Fruit fly (Drosophila melanogaster) whole organism, embryonic: ENCODE data around the gene pps.

Experiments
- Abd-B ChIP-seq: fragments of 200-800 bp; sonication (Bioruptor generic); optimal IDR thresholded peaks from 2 replicates; lab custom pipeline; 2018; ENCODE audit warnings: missing biosample characterization, mild to moderate bottlenecking, missing genetic modification characterization, moderate library complexity
- Adf1 ChIP-seq: fragments of 200-800 bp; sonication (Bioruptor generic); IDR thresholded peaks from 2 replicates; pipeline ENCODE4 v1.3.6; 2022; ENCODE audit warnings: missing biosample characterization, missing genetic modification characterization
- Atf-2 ChIP-seq: fragments of 200-800 bp; sonication (Bioruptor generic); optimal IDR thresholded peaks from 2 replicates; lab custom pipeline; 2016; ENCODE audit warnings: missing biosample characterization, missing genetic modification characterization
- CG10462 ChIP-seq: fragments of 200-800 bp; sonication (Bioruptor generic); optimal IDR thresholded peaks from 2 replicates; lab custom pipeline; 2016; ENCODE audit warnings: missing biosample characterization, missing genetic modification characterization
- CG10543 ChIP-seq: fragments of 200-800 bp; sonication (Bioruptor generic); optimal IDR thresholded peaks from 3 replicates; lab custom pipeline; 2017; ENCODE audit warnings: missing biosample characterization, mild to moderate bottlenecking, missing genetic modification characterization, moderate library complexity
- CG10959 ChIP-seq: fragments of 200-800 bp; sonication (Bioruptor generic); IDR thresholded peaks from 2 replicates; pipeline ENCODE4 v1.3.6; 2022; ENCODE audit warnings: missing biosample characterization, missing genetic modification characterization
- CG11093 ChIP-seq: fragments of 200-800 bp; sonication (Bioruptor generic); IDR thresholded peaks from 3 replicates; pipeline ENCODE4 v1.3.6; 2022; ENCODE audit warnings: missing biosample characterization, missing genetic modification characterization
- CG11504 ChIP-seq: fragments of 200-800 bp; sonication (Bioruptor generic); optimal IDR thresholded peaks from 3 replicates; lab custom pipeline; 2019; ENCODE audit warnings: missing biosample characterization, mild to moderate bottlenecking, missing genetic modification characterization, moderate library complexity
- CG14014 ChIP-seq: fragments of 200-800 bp; sonication (Bioruptor generic); IDR thresholded peaks from 2 replicates; pipeline ENCODE4 v1.3.6; 2022; ENCODE audit warnings: missing biosample characterization, missing genetic modification characterization
- CG17829 ChIP-seq: fragments of 200-800 bp; optimal IDR thresholded peaks from 2 replicates; lab custom pipeline; 2019; ENCODE audit warnings: missing biosample characterization, mild to moderate bottlenecking, missing genetic modification characterization, moderate library complexity
- CG18764 ChIP-seq: fragments of 200-800 bp; sonication (Bioruptor generic); optimal IDR thresholded peaks from 3 replicates; lab custom pipeline; 2016; ENCODE audit warnings: missing biosample characterization, missing genetic modification characterization
- CG2678 ChIP-seq: fragments of 200-800 bp; sonication (Bioruptor generic); optimal IDR thresholded peaks from 3 replicates; lab custom pipeline; 2019; ENCODE audit warnings: missing biosample characterization, mild to moderate bottlenecking, missing genetic modification characterization, moderate library complexity
- CG2889 ChIP-seq: fragments of 200-800 bp; sonication (Bioruptor generic); IDR thresholded peaks from 3 replicates; pipeline ENCODE4 v1.3.6; 2022; ENCODE audit warnings: missing biosample characterization, missing genetic modification characterization
- CG4707 ChIP-seq: fragments of 200-800 bp; sonication (Bioruptor generic); optimal IDR thresholded peaks from 2 replicates; lab custom pipeline; 2018; ENCODE audit warnings: missing biosample characterization, mild to moderate bottlenecking, missing genetic modification characterization, moderate library complexity
- CG6175 ChIP-seq: fragments of 200-800 bp; sonication (Bioruptor generic); IDR thresholded peaks from 3 replicates; pipeline ENCODE4 v1.3.6; 2022; ENCODE audit warnings: missing biosample characterization, missing genetic modification characterization
- CG6689 ChIP-seq: fragments of 200-800 bp; sonication (Bioruptor generic); IDR thresholded peaks from 2 replicates; pipeline ENCODE4 v1.3.6; 2022; ENCODE audit warnings: missing biosample characterization, missing genetic modification characterization
- CG6765 ChIP-seq: fragments of 200-800 bp; sonication (Bioruptor generic); optimal IDR thresholded peaks from 3 replicates; lab custom pipeline; 2017; ENCODE audit warnings: missing biosample characterization, mild to moderate bottlenecking, missing genetic modification characterization
- CG6854 ChIP-seq: fragments of 200-800 bp; sonication (Bioruptor generic); optimal IDR thresholded peaks from 3 replicates; lab custom pipeline; 2017; ENCODE audit warnings: missing biosample characterization, mild to moderate bottlenecking, missing genetic modification characterization
- CG8281 ChIP-seq: fragments of 200-800 bp; sonication (Bioruptor generic); optimal IDR thresholded peaks from 2 replicates; lab custom pipeline; 2018; ENCODE audit warnings: missing biosample characterization, mild to moderate bottlenecking, missing genetic modification characterization, moderate library complexity
- CG8290 ChIP-seq, 3 experiments: fragments of 200-800 bp; sonication (Bioruptor generic); optimal IDR thresholded peaks; 2 replicates each; lab custom pipeline; 2016 to 2019; ENCODE audit warnings: missing biosample characterization in 3 of 3, missing genetic modification characterization in 3 of 3, mild to moderate bottlenecking in 2 of 3, moderate library complexity in 1 of 3
- CG9437 ChIP-seq: fragments of 200-800 bp; sonication (Bioruptor generic); optimal IDR thresholded peaks from 2 replicates; lab custom pipeline; 2018; ENCODE audit warnings: missing biosample characterization, mild to moderate bottlenecking, missing genetic modification characterization
- CrebB ChIP-seq: fragments of 200-800 bp; sonication (Bioruptor generic); optimal IDR thresholded peaks from 3 replicates; lab custom pipeline; 2018; ENCODE audit warnings: missing biosample characterization, mild to moderate bottlenecking, missing genetic modification characterization
- Dad ChIP-seq: fragments of 200-800 bp; sonication (Bioruptor generic); optimal IDR thresholded peaks from 3 replicates; lab custom pipeline; 2016; ENCODE audit warnings: missing biosample characterization, missing genetic modification characterization
- E2f1 ChIP-seq: fragments of 200-800 bp; sonication (Bioruptor generic); IDR thresholded peaks from 2 replicates; pipeline ENCODE4 v1.3.6; 2022; ENCODE audit warnings: missing biosample characterization, missing genetic modification characterization
- ERR ChIP-seq: fragments of 200-800 bp; sonication (Bioruptor generic); optimal IDR thresholded peaks from 2 replicates; lab custom pipeline; 2016; ENCODE audit warnings: missing biosample characterization, missing genetic modification characterization
- Elba2 ChIP-seq: fragments of 200-800 bp; sonication (Bioruptor generic); optimal IDR thresholded peaks from 3 replicates; lab custom pipeline; 2016; ENCODE audit warnings: missing biosample characterization, missing genetic modification characterization
- Fer2 ChIP-seq: fragments of 200-800 bp; sonication (Bioruptor generic); optimal IDR thresholded peaks from 2 replicates; lab custom pipeline; 2018; ENCODE audit warnings: missing biosample characterization, mild to moderate bottlenecking, missing genetic modification characterization, moderate library complexity
- Hey ChIP-seq: fragments of 200-800 bp; sonication (Bioruptor generic); optimal IDR thresholded peaks from 3 replicates; lab custom pipeline; 2018; ENCODE audit warnings: missing biosample characterization, mild to moderate bottlenecking, missing genetic modification characterization
- Meics ChIP-seq: fragments of 200-800 bp; sonication (Bioruptor generic); optimal IDR thresholded peaks from 2 replicates; lab custom pipeline; 2017; ENCODE audit warnings: missing biosample characterization, mild to moderate bottlenecking, missing genetic modification characterization
- NC2β ChIP-seq: fragments of 200-800 bp; sonication (Bioruptor generic); optimal IDR thresholded peaks from 2 replicates; lab custom pipeline; 2016; ENCODE audit warnings: missing biosample characterization, missing genetic modification characterization
- NfI ChIP-seq: fragments of 200-800 bp; sonication (Bioruptor generic); optimal IDR thresholded peaks from 3 replicates; lab custom pipeline; 2018; ENCODE audit warnings: missing biosample characterization, mild to moderate bottlenecking, missing genetic modification characterization, moderate library complexity
- Optix ChIP-seq: fragments of 200-800 bp; sonication (Bioruptor generic); IDR thresholded peaks from 3 replicates; pipeline ENCODE4 v1.3.6; 2022; ENCODE audit warnings: missing biosample characterization, missing genetic modification characterization
- abd-A ChIP-seq: fragments of 200-800 bp; sonication (Bioruptor generic); optimal IDR thresholded peaks from 3 replicates; lab custom pipeline; 2019; ENCODE audit warnings: missing biosample characterization, mild to moderate bottlenecking, missing genetic modification characterization, moderate library complexity
- bcd ChIP-seq: fragments of 200-800 bp; sonication (Bioruptor generic); optimal IDR thresholded peaks from 2 replicates; lab custom pipeline; 2017; ENCODE audit warnings: missing biosample characterization, mild to moderate bottlenecking, missing genetic modification characterization
- caup ChIP-seq: fragments of 200-800 bp; sonication (Bioruptor generic); optimal IDR thresholded peaks from 3 replicates; lab custom pipeline; 2017; ENCODE audit warnings: missing biosample characterization, mild to moderate bottlenecking, missing genetic modification characterization, moderate library complexity; ENCODE audit not compliant: severe bottlenecking
- crc ChIP-seq: fragments of 200-800 bp; sonication (Bioruptor generic); optimal IDR thresholded peaks from 2 replicates; lab custom pipeline; 2016; ENCODE audit warnings: missing biosample characterization, missing genetic modification characterization
- cwo ChIP-seq: fragments of 200-800 bp; sonication (Bioruptor generic); optimal IDR thresholded peaks from 3 replicates; lab custom pipeline; 2017; ENCODE audit warnings: missing biosample characterization, missing genetic modification characterization, mild to moderate bottlenecking, moderate library complexity, missing genetic modification reagents
- exex ChIP-seq: fragments of 200-800 bp; sonication (Bioruptor generic); optimal IDR thresholded peaks from 4 replicates; lab custom pipeline; 2018; ENCODE audit warnings: missing biosample characterization, mild to moderate bottlenecking, missing genetic modification characterization, moderate library complexity
- ham ChIP-seq: fragments of 200-800 bp; sonication (Bioruptor generic); IDR thresholded peaks from 2 replicates; pipeline ENCODE4 v1.3.6; 2022; ENCODE audit warnings: missing biosample characterization, missing genetic modification characterization
- hbn ChIP-seq: fragments of 200-800 bp; sonication (Bioruptor generic); IDR thresholded peaks from 2 replicates; pipeline ENCODE4 v1.3.6; 2022; ENCODE audit warnings: missing biosample characterization, missing genetic modification characterization; ENCODE audit not compliant: partially characterized antibody
- jumu ChIP-seq: fragments of 200-800 bp; sonication (Bioruptor generic); optimal IDR thresholded peaks from 3 replicates; lab custom pipeline; 2016; ENCODE audit warnings: missing biosample characterization, missing genetic modification characterization
- kay ChIP-seq: fragments of 200-800 bp; sonication (Bioruptor generic); optimal IDR thresholded peaks from 2 replicates; lab custom pipeline; 2016; ENCODE audit warnings: missing biosample characterization, missing genetic modification characterization
- oc ChIP-seq: fragments of 200-800 bp; sonication (Bioruptor generic); optimal IDR thresholded peaks from 2 replicates; lab custom pipeline; 2018; ENCODE audit warnings: missing biosample characterization, mild to moderate bottlenecking, missing genetic modification characterization, moderate library complexity
- onecut ChIP-seq: fragments of 200-800 bp; sonication (Bioruptor generic); IDR thresholded peaks from 2 replicates; pipeline ENCODE4 v1.3.6; 2022; ENCODE audit warnings: missing biosample characterization, missing genetic modification characterization
- pb ChIP-seq: fragments of 200-800 bp; sonication (Bioruptor generic); optimal IDR thresholded peaks from 3 replicates; lab custom pipeline; 2016; ENCODE audit warnings: missing biosample characterization, missing genetic modification characterization
- run ChIP-seq: fragments of 200-800 bp; sonication (Bioruptor generic); optimal IDR thresholded peaks from 3 replicates; lab custom pipeline; 2018; ENCODE audit warnings: missing biosample characterization, mild to moderate bottlenecking, missing genetic modification characterization
- sim ChIP-seq: fragments of 200-800 bp; sonication (Bioruptor generic); IDR thresholded peaks from 2 replicates; pipeline ENCODE4 v1.3.6; 2022; ENCODE audit warnings: missing biosample characterization, missing genetic modification characterization
- sr ChIP-seq: fragments of 200-800 bp; sonication (Bioruptor generic); IDR thresholded peaks from 3 replicates; pipeline ENCODE4 v1.3.6; 2022; ENCODE audit warnings: missing biosample characterization, missing genetic modification characterization
- sug ChIP-seq: fragments of 200-800 bp; optimal IDR thresholded peaks from 2 replicates; lab custom pipeline; 2019; ENCODE audit warnings: missing biosample characterization, mild to moderate bottlenecking, missing genetic modification characterization, moderate library complexity
- twi ChIP-seq: fragments of 200-800 bp; optimal IDR thresholded peaks from 2 replicates; lab custom pipeline; 2019; ENCODE audit warnings: missing biosample characterization, mild to moderate bottlenecking, missing genetic modification characterization, moderate library complexity
- usp ChIP-seq: fragments of >200 bp; optimal IDR thresholded peaks from 2 replicates; lab custom pipeline; 2017; ENCODE audit warnings: missing biosample characterization, missing genetic modification characterization
- zfh2 ChIP-seq: fragments of 200-800 bp; sonication (Bioruptor generic); optimal IDR thresholded peaks from 2 replicates; lab custom pipeline; 2016; ENCODE audit warnings: missing biosample characterization, missing genetic modification characterization

pps gene

DNA sequence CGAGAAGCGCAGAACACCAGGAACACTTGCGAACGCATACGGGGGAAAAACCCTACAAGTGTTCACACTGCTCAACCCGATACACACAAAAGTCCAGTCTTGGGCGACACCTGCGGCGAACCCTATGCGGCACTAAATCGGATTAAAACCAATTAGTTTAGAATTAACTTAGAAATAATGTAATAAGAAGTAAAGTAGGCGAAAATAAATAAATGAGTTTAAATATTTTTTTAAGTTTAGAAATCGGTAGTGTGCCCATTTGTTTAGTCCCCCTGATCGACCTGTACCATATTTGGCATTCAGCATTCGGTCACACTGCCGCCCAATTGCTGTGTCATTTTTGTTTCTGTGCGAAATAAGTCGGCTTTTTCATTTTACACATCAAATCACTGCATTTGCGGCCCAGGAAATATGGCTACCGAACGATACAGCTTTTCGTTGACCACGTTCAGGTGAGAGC lies 17.4 kb downstream of the pps start, which contains the start of gene Prosalpha2 (continued):
- TF ChIP-seq CG10543 (GFP tag; lab: Kevin White, UChicago) (no peak), CG6765 (no peak), abd-A (tag; lab: Kevin White, UChicago) (no peak), jumu (no peak), usp (GFP tag; lab: Kevin White, UChicago) (no peak), CG2889 (GFP tag; lab: Robert Waterston, UW) (no peak), sim (GFP tag; lab: Robert Waterston, UW) (no peak), Hey (no peak), exex (tag; lab: Kevin White, UChicago) (no peak), CG10462 (GFP tag; lab: Kevin White, UChicago) (no peak), E2f1 (GFP tag; lab: Robert Waterston, UW) (no peak), crc (GFP tag; lab: Kevin White, UChicago) (no peak), caup (no peak), oc (tag; lab: Kevin White, UChicago) (no peak), NfI (GFP tag; lab: Kevin White, UChicago) (peak; percentile 43), Optix (GFP tag; lab: Robert Waterston, UW) (no peak), sug (tag; lab: Kevin White, UChicago) (peak; percentile 40), CG10959 (no peak), CG8290 (GFP tag; optimal IDR thresholded peaks at IDR 0.05; lab: Kevin White, UChicago) (peak; percentile 9), CG8290 (tag; optimal IDR thresholded peaks at IDR 0.05; lab: Kevin White, UChicago) (no peak), CG6175 (no peak), CG17829 (tag; lab: Kevin White, UChicago) (peak; percentile 33), CG2678 (tag; lab: Kevin White, UChicago) (no peak), CrebB (tag; lab: Kevin White, UChicago) (no peak), twi (no peak), run (tag; lab: Kevin White, UChicago) (no peak), Fer2 (tag; lab: Kevin White, UChicago) (no peak), kay (GFP tag; lab: Kevin White, UChicago) (no peak), sr (GFP tag; lab: Robert Waterston, UW) (no peak), Meics (GFP tag; lab: Kevin White, UChicago) (no peak), CG11093 (GFP tag; lab: Robert Waterston, UW) (no peak; the same call in 2 of the 3 replicates), pb (GFP tag; lab: Kevin White, UChicago) (no peak), Abd-B (no peak), CG6689 (no peak), CG14014 (no peak), bcd (GFP tag; lab: Kevin White, UChicago) (no peak), CG18764 (no peak), Elba2 (peak; percentile 72), ERR (no peak), CG4707 (GFP tag; lab: Kevin White, UChicago) (no peak), CG8281 (no peak), Atf-2 (no peak), ham (GFP tag; lab: Robert Waterston, UW) (no peak), NC2β (GFP tag; lab: Kevin White, UChicago) (no peak), zfh2 (no peak), CG6854 (no peak), Adf1 (GFP tag; lab: Robert Waterston, UW) (no peak), cwo (GFP tag; lab: Kevin White, UChicago) (no peak), Dad (GFP tag; lab: Kevin White, UChicago) (no peak), onecut (GFP tag; lab: Robert Waterston, UW) (no peak), CG9437 (GFP tag; lab: Kevin White, UChicago) (no peak), hbn (GFP tag; lab: Robert Waterston, UW) (no peak), CG11504 (tag; lab: Kevin White, UChicago) (no peak)
